Fruit fly (Drosophila melanogaster): ENCODE results near the gene CG12395.

CG12395 gene

DNA sequence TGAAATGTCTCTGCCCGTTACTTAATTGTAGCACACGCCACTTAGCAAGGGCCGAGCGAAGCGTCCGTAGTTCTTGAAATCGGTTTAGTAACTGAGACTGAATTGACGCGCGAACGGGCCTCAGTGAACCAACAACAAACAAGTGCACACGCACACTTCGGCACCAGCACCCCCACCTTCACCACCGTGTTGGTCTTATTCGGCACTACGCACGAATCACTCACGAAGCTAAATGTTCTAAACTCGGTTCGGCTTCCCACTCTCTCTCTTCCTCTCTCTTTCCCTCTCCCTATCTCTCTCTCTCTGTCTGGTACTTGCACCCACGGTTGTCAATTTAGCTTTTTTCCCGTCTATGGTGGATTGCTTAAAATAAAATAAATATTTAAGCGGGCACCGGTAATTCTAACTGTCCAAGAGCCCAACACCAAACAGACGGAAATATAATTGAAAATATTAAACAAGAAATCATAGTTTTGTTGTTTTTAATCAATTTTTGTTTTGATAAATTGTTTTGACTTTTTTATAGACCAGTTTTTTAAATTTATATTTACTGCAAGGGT lies 28.8 kb upstream of the CG12395 start, which contains the start of gene Tob (continued):
- peak; percentile 12; the same call in 1 of the 2 replicates for TF ChIP-seq Scr (GFP tag; IDR thresholded peaks at IDR 0.05; ENCODE audit: partially characterized antibody)
- TF ChIP-seq bcd (GFP tag; optimal IDR thresholded peaks at IDR 0.05), result no peak
- TF ChIP-seq z (GFP tag; IDR thresholded peaks at IDR 0.05), result 0 out of 3 replicates have a peak, but pooled peaks have one; percentile 18
- no peak for TF ChIP-seq jing (GFP tag; optimal IDR thresholded peaks at IDR 0.05)
- TF ChIP-seq CG4617 (GFP tag; optimal IDR thresholded peaks at IDR 0.05; ENCODE audit: borderline replicate concordance), result no peak
- no peak for TF ChIP-seq CG2875 (GFP tag; optimal IDR thresholded peaks at IDR 0.05)
- TF ChIP-seq CG3163 (GFP tag; optimal IDR thresholded peaks at IDR 0.05), result peak; percentile 16
- TF ChIP-seq CG2120 (GFP tag; optimal IDR thresholded peaks at IDR 0.05), result peak; percentile 4
- peak; percentile 26 for TF ChIP-seq disco-r (GFP tag; optimal IDR thresholded peaks at IDR 0.05)
- TF ChIP-seq dysf (GFP tag; IDR thresholded peaks at IDR 0.05), result no peak
- TF ChIP-seq CG18619 (GFP tag; optimal IDR thresholded peaks at IDR 0.05), result no peak
- TF ChIP-seq nau (GFP tag; optimal IDR thresholded peaks at IDR 0.05), result no peak
- no peak for TF ChIP-seq CG7987 (GFP tag; optimal IDR thresholded peaks at IDR 0.05)
- peak; percentile 36; the same call in 1 of the 2 replicates for TF ChIP-seq E2f2 (GFP tag; IDR thresholded peaks at IDR 0.05)
- no peak for TF ChIP-seq ind (GFP tag; optimal IDR thresholded peaks at IDR 0.05)
- TF ChIP-seq nerfin-1 (tag; optimal IDR thresholded peaks at IDR 0.05), result no peak
- TF ChIP-seq dpn (GFP tag; optimal IDR thresholded peaks at IDR 0.05), result no peak
- TF ChIP-seq Doc2 (GFP tag; IDR thresholded peaks at IDR 0.05), result no peak
- TF ChIP-seq Dbx (GFP tag; IDR thresholded peaks at IDR 0.05), result peak; percentile 40; the same call in 2 of the 3 replicates
- TF ChIP-seq salm (tag; optimal IDR thresholded peaks at IDR 0.05), result no peak
- peak; percentile 93 for TF ChIP-seq crol (GFP tag; IDR thresholded peaks at IDR 0.05)
- peak; percentile 27; the same call in 1 of the 2 replicates for TF ChIP-seq rib (GFP tag; IDR thresholded peaks at IDR 0.05)
- no peak for TF ChIP-seq CG2129 (GFP tag; IDR thresholded peaks at IDR 0.05; ENCODE audit: partially characterized antibody)
- no peak for TF ChIP-seq Hr39 (optimal IDR thresholded peaks at IDR 0.05)
- TF ChIP-seq vvl (GFP tag; IDR thresholded peaks at IDR 0.05), result no peak
- TF ChIP-seq fru (optimal IDR thresholded peaks at IDR 0.05), result no peak
- peak; percentile 44; the same call in 1 of the 2 replicates for TF ChIP-seq CG42726 (GFP tag; IDR thresholded peaks at IDR 0.05; ENCODE audit: partially characterized antibody)
- TF ChIP-seq CG12236 (GFP tag; optimal IDR thresholded peaks at IDR 0.05), result no peak
- TF ChIP-seq Ada2b (GFP tag; IDR thresholded peaks at IDR 0.05), result no peak
- TF ChIP-seq CG18011 (GFP tag; optimal IDR thresholded peaks at IDR 0.05), result no peak
- peak; percentile 4 for TF ChIP-seq MESR4 (GFP tag; optimal IDR thresholded peaks at IDR 0.05)
- no peak for TF ChIP-seq CG8290 (GFP tag; optimal IDR thresholded peaks at IDR 0.05)
- TF ChIP-seq CG8290 (tag; optimal IDR thresholded peaks at IDR 0.05), result peak in 1 of 2 experiments; percentile 82
- no peak for TF ChIP-seq tup (GFP tag; optimal IDR thresholded peaks at IDR 0.05)
- TF ChIP-seq Nf-YB (GFP tag; optimal IDR thresholded peaks at IDR 0.05), result peak; percentile 3
- TF ChIP-seq stc (GFP tag; IDR thresholded peaks at IDR 0.05), result no peak
- TF ChIP-seq HLH54F (GFP tag; optimal IDR thresholded peaks at IDR 0.05), result no peak
- peak; percentile 61; the same call in 2 of the 3 replicates for TF ChIP-seq sr (GFP tag; IDR thresholded peaks at IDR 0.05)
- TF ChIP-seq so (GFP tag; IDR thresholded peaks at IDR 0.05), result peak; percentile 32; the same call in 1 of the 3 replicates
- TF ChIP-seq slbo (GFP tag; IDR thresholded peaks at IDR 0.05), result no peak
- no peak for TF ChIP-seq CG5953 (GFP tag; IDR thresholded peaks at IDR 0.05)
- no peak for TF ChIP-seq CG14441 (GFP tag; IDR thresholded peaks at IDR 0.05)
- TF ChIP-seq ase (GFP tag; IDR thresholded peaks at IDR 0.05), result no peak
- TF ChIP-seq nerfin-2 (GFP tag; IDR thresholded peaks at IDR 0.05; ENCODE audit: partially characterized antibody), result no peak
- TF ChIP-seq repo (GFP tag; optimal IDR thresholded peaks at IDR 0.05), result no peak
- TF ChIP-seq fd64A (GFP tag; optimal IDR thresholded peaks at IDR 0.05), result peak; percentile 12
- peak; percentile 11 for TF ChIP-seq lilli (GFP tag; optimal IDR thresholded peaks at IDR 0.05)
- 0 out of 3 replicates have a peak, but pooled peaks have one; percentile 42 for TF ChIP-seq CG34422 (GFP tag; IDR thresholded peaks at IDR 0.05)
- TF ChIP-seq kni (GFP tag; optimal IDR thresholded peaks at IDR 0.05), result peak; percentile 71
- no peak; the same call in 1 of the 2 replicates for TF ChIP-seq CG10366 (GFP tag; IDR thresholded peaks at IDR 0.05)
- TF ChIP-seq ftz-f1 (GFP tag; optimal IDR thresholded peaks at IDR 0.05), result no peak
- TF ChIP-seq psq (GFP tag; optimal IDR thresholded peaks at IDR 0.05), result no peak
